Worm (Caenorhabditis elegans) whole organism, midembryonic: ENCODE data around the gene wdr-31.

ENCODE experiments used
- klf-2 ChIP-seq: fragments of 200-800 bp; sonication (Bioruptor generic); conservative IDR thresholded peaks from 2 replicates; pipeline ENCODE4 v1.3.6; 2022; ENCODE audit warnings: missing genetic modification reagents, missing genetic modification characterization, missing compliant biosample characterization
- ztf-23 ChIP-seq: fragments of 200-800 bp; sonication (Bioruptor generic); IDR thresholded peaks from 2 replicates; pipeline ENCODE4 v1.3.6; 2022; ENCODE audit warnings: missing genetic modification reagents, missing genetic modification characterization, missing compliant biosample characterization
- ztf-29 ChIP-seq: fragments of 200-800 bp; sonication (Bioruptor generic); IDR thresholded peaks from 2 replicates; pipeline ENCODE4 v1.3.6; 2022; ENCODE audit warnings: missing genetic modification reagents, missing genetic modification characterization, missing compliant biosample characterization

DNA sequence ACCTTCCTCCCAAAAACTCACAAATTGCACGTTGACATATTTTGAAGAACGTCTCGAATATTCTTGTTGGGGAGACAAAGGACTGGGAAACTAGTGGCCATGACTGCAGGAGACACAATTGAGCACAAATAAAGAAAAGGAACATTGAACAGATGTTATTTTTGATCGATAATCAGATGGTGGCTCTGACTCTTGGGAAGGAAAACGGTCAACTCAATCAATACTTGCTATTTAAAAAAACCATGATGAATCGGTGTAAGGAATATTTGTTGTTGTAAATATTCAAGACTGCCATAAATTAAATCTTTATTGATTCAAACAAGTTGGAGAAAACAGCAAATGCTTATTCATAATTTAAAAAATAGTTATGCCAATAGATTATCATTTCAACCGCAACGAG is 35.7 kb upstream of the wdr-31 start, which contains the start of gene fbxb-105:
- TF ChIP-seq klf-2 = no peak
- TF ChIP-seq ztf-23 (GFP tag; lab: Robert Waterston, UW) = no peak
- TF ChIP-seq ztf-29 (GFP tag; lab: Robert Waterston, UW) = no peak
